Worm (Caenorhabditis elegans) whole organism, L1 larva: ENCODE data around the gene faah-6.

ENCODE experiments used
- alr-1 ChIP-seq: fragments of 200-800 bp; sonication (Bioruptor generic); optimal IDR thresholded peaks from 2 replicates; lab custom pipeline; 2018; ENCODE audit warnings: borderline replicate concordance, mild to moderate bottlenecking, missing genetic modification characterization, missing compliant biosample characterization
- elt-2 ChIP-seq: sonication (generic microtip); optimal IDR thresholded peaks from 2 replicates; lab custom pipeline; 2016; ENCODE audit warnings: missing genetic modification characterization, mild to moderate bottlenecking, inconsistent platforms, missing compliant biosample characterization, missing genetic modification reagents
- lin-35 ChIP-seq, 2 experiments: fragments of 150-350 bp; optimal IDR thresholded peaks; 2 replicates each; lab custom pipeline; 2014; ENCODE audit warnings: missing biosample characterization in 2 of 2, missing genetic modification characterization in 2 of 2, missing genetic modification reagents in 2 of 2

DNA sequence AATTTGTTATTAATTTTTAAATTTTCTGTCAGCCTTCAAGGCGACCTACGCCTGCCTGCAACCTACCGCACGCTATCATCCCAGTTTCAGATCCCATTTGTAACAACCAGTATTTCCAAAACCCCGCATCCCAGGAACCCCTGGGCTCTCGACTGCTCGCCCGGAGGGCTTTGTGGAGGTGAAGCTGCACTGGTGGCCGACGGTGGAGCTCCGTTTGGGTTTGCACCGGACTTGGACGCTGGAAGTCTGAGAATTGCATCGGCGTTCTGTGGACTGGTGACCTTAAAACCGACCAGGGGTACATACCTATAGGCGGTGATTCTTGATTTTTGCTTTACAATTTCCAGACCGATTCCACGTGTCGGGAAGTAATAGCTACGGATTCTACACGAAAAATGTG, 1.2 kb downstream of the faah-6 start:
- TF ChIP-seq lin-35 (GFP tag; optimal IDR thresholded peaks at IDR 0.05; lab: Kevin White, UChicago), result no peak
- no peak for TF ChIP-seq elt-2 (tag; lab: Kevin White, UChicago)
- no peak for TF ChIP-seq alr-1
